Worm (Caenorhabditis elegans): ENCODE results near the gene T28A8.8.

T28A8.8 gene

DNA sequence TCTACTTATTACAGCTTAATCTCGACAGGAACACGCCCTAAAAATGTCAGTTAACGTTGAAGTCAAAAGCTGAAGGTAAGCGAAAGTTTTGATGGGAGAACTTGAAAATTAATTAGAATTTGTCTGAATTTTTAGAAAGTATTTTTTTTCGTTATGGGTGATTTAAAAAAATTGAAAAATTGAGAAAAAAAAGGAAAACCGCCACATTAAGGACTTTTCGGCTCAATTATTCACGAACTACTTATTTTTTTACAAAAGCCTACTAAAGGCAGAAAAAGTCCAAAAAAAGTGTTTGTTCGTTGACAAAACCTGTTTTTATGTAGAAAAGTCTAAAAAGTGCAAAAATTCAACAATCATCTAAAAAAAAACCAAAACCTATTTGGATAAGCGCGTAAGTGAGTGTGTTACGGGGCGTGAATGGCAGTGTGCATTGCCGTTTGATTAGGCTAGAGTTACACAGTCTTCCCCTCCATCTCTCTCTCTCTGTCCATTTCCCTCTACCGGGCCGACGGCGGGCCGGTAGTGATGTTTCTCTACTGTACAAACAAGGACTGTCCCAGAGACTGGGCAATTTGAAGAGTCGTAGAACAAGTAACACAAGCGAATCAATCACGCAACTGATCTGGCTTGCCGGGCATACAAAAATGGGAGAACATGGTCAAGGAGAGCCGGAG, 24.9 kb downstream of the T28A8.8 start, which contains the start of gene lron-13:
Gene lron-13 (plus strand): TSS at position 15 of the 674 bp plus-strand sequence.
- TF ChIP-seq pha-2 (tag; optimal IDR thresholded peaks at IDR 0.05) (peak; percentile 35), tbx-2 (tag; optimal IDR thresholded peaks at IDR 0.05) (peak; percentile 13), syd-9 (tag; optimal IDR thresholded peaks at IDR 0.05) (no peak)

DNA sequence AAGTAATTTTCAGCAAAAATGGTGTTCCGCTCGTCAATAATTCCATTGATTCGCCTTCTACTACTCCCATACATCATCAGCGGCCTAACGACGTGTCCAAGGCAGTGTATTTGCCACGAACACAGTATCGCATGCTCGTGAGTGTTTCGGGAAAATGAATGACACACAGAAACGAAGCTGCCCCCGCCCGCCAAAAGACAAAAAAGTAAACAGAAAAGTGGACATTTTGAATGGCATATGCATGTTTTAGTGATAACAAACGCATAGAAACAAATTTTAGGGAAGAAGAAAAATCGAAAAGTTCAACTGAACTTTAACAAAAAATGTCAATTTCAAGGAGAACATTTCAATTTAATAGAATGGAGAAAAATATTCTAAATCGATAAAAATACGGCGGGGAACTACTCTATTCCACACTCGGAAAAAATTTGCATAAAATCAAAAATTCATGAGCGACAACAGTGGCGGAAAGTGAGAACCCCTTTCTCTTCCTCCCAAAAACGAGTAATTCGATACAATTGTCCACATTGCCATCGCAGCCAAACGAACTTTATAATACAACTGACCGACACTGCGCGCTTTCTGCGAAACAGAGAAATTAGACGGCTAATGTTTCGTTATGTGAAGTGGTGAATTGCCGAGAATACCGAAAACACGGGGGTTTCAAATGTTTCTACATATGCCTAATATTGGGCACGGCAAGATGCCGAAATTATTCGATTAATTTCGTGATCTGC, 26.1 kb downstream of the T28A8.8 start:
- TF ChIP-seq ceh-34 (tag; optimal IDR thresholded peaks at IDR 0.05), result peak; percentile 60
- TF ChIP-seq rnt-1 (tag; optimal IDR thresholded peaks at IDR 0.05), result no peak

ce11 chrIII:13530017-13530416, 27.4 kb downstream of the T28A8.8 start:
- TF ChIP-seq ztf-16 (tag; optimal IDR thresholded peaks at IDR 0.05), result no peak
- peak; percentile 20 for TF ChIP-seq ceh-31 (tag; optimal IDR thresholded peaks at IDR 0.05)
- peak; percentile 13 for TF ChIP-seq tbx-2 (tag; optimal IDR thresholded peaks at IDR 0.05)
- TF ChIP-seq sox-4 (tag; optimal IDR thresholded peaks at IDR 0.05), result no peak
- TF ChIP-seq nfya-1 (tag; optimal IDR thresholded peaks at IDR 0.05), result peak; percentile 26
- TF ChIP-seq hlh-8 (tag; optimal IDR thresholded peaks at IDR 0.05), result no peak
- TF ChIP-seq ttx-3 (tag; optimal IDR thresholded peaks at IDR 0.05), result no peak
- no peak for TF ChIP-seq ceh-34 (tag; optimal IDR thresholded peaks at IDR 0.05)
- TF ChIP-seq unc-42 (tag; optimal IDR thresholded peaks at IDR 0.05), result peak; percentile 21

- TF ChIP-seq dmd-4 (tag; optimal IDR thresholded peaks at IDR 0.05; ENCODE audit: borderline replicate concordance) (no peak), unc-55 (GFP tag; optimal IDR thresholded peaks at IDR 0.05) (no peak), ama-1 (optimal IDR thresholded peaks at IDR 0.05) (no peak), fax-1 (tag; optimal IDR thresholded peaks at IDR 0.05) (no peak), ceh-45 (GFP tag; IDR thresholded peaks at IDR 0.05) (no peak), dve-1 (tag; optimal IDR thresholded peaks at IDR 0.05) (no peak)
Measured at ce11 chrIII:13530838-13531237, 28.2 kb downstream of the T28A8.8 start.

DNA sequence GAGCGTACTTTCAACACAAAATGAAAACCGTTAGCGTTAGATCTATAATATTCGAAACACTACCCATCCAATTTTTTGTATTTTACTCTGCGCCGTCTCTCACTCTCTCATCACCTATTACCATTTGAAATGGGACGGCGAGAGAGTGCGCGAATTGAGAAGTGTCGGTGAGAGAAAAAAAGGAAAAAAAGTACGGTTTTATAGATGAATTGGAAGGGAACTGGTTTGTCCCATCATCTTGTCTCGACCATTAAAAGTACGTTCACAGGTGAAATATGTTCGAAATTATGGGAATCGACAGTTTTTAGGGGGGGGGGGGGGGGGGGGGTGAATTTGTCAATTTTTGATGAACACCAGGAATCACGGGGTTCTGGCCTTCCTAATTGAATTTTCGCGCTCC, 32.1 kb downstream of the T28A8.8 start:
- TF ChIP-seq unc-3 (GFP tag; conservative IDR thresholded peaks at IDR 0.05), result no peak
- no peak for TF ChIP-seq unc-3 (tag; optimal IDR thresholded peaks at IDR 0.05)
- no peak for TF ChIP-seq gmeb-2 (tag; optimal IDR thresholded peaks at IDR 0.05)
- no peak for TF ChIP-seq dve-1 (tag; optimal IDR thresholded peaks at IDR 0.05)
- no peak for TF ChIP-seq unc-42 (tag; optimal IDR thresholded peaks at IDR 0.05)
- TF ChIP-seq lin-11 (tag; optimal IDR thresholded peaks at IDR 0.05), result no peak
- no peak for TF ChIP-seq syd-9 (tag; optimal IDR thresholded peaks at IDR 0.05)

ce11 chrIII:13535735-13536390, 33.2 kb downstream of the T28A8.8 start:
- no peak for TF ChIP-seq ama-1 (optimal IDR thresholded peaks at IDR 0.05)
- TF ChIP-seq ceh-19 (GFP tag; optimal IDR thresholded peaks at IDR 0.05), result no peak
- TF ChIP-seq ceh-48 (tag; optimal IDR thresholded peaks at IDR 0.05), result no peak
- no peak for TF ChIP-seq ceh-9 (tag; optimal IDR thresholded peaks at IDR 0.05)

- no peak for TF ChIP-seq ceh-22 (tag; optimal IDR thresholded peaks at IDR 0.05)
- no peak for TF ChIP-seq ztf-16 (tag; optimal IDR thresholded peaks at IDR 0.05)
- TF ChIP-seq pat-9 (tag; optimal IDR thresholded peaks at IDR 0.05), result no peak
- no peak for TF ChIP-seq C08G9.2 (tag; optimal IDR thresholded peaks at IDR 0.05)
- TF ChIP-seq pax-1 (tag; optimal IDR thresholded peaks at IDR 0.05), result no peak
- TF ChIP-seq mec-3 (tag; optimal IDR thresholded peaks at IDR 0.05; ENCODE audit: borderline replicate concordance), result no peak
- no peak for TF ChIP-seq dmd-4 (tag; optimal IDR thresholded peaks at IDR 0.05; ENCODE audit: borderline replicate concordance)
- TF ChIP-seq tbx-7 (tag; optimal IDR thresholded peaks at IDR 0.05), result no peak
- no peak for TF ChIP-seq ceh-24 (tag; optimal IDR thresholded peaks at IDR 0.05)
- no peak for TF ChIP-seq sdc-2 (tag; optimal IDR thresholded peaks at IDR 0.05)
- no peak for TF ChIP-seq ceh-30 (tag; optimal IDR thresholded peaks at IDR 0.05)
- TF ChIP-seq ceh-14 (tag; optimal IDR thresholded peaks at IDR 0.05), result no peak
- no peak for TF ChIP-seq fkh-6 (tag; optimal IDR thresholded peaks at IDR 0.05)
- TF ChIP-seq che-1 (tag; optimal IDR thresholded peaks at IDR 0.05), result no peak
- TF ChIP-seq ceh-19 (GFP tag; optimal IDR thresholded peaks at IDR 0.05), result no peak
- no peak for TF ChIP-seq madf-2 (tag; optimal IDR thresholded peaks at IDR 0.05)
- TF ChIP-seq sox-2 (GFP tag; IDR thresholded peaks at IDR 0.05), result no peak
Measured at ce11 chrIII:13540791-13541190, 38.2 kb downstream of the T28A8.8 start.

Data from whole organism, late embryonic.